Worm (Caenorhabditis elegans) whole organism, late embryonic: ENCODE results near the gene dsl-7.

Experiments
- dve-1 ChIP-seq: sonication (generic microtip); optimal IDR thresholded peaks from 2 replicates; lab custom pipeline; 2017; ENCODE audit warnings: antibody characterized with exemption, mild to moderate bottlenecking, missing genetic modification characterization, missing compliant biosample characterization
- elt-2 ChIP-seq: sonication (generic microtip); optimal IDR thresholded peaks from 2 replicates; lab custom pipeline; 2016; ENCODE audit warnings: missing genetic modification reagents, missing genetic modification characterization, missing compliant biosample characterization
- elt-4 ChIP-seq: sonication (generic microtip); optimal IDR thresholded peaks from 2 replicates; lab custom pipeline; 2016; ENCODE audit warnings: missing genetic modification characterization, missing compliant biosample characterization
- nhr-11 ChIP-seq: fragments of 150-350 bp; optimal IDR thresholded peaks from 2 replicates; lab custom pipeline; 2014; ENCODE audit warnings: missing biosample characterization, missing genetic modification characterization
- pqm-1 ChIP-seq: sonication (generic microtip); optimal IDR thresholded peaks from 2 replicates; lab custom pipeline; 2016; ENCODE audit warnings: missing genetic modification characterization, missing compliant biosample characterization
- rnt-1 ChIP-seq: sonication (generic microtip); optimal IDR thresholded peaks from 2 replicates; lab custom pipeline; 2016; ENCODE audit warnings: missing genetic modification characterization, missing compliant biosample characterization
- unc-3 ChIP-seq, 2 experiments: fragments of 200-800 bp in 1 of 2; sonication (Bioruptor generic) in 1 of 2; sonication (generic microtip) in 1 of 2; conservative IDR thresholded peaks in 1 of 2; optimal IDR thresholded peaks in 1 of 2; 2 replicates each; pipeline versions ENCODE4 v1.3.6 to Lab custom; 2016 to 2022; ENCODE audit warnings: missing compliant biosample characterization in 2 of 2, missing genetic modification characterization in 2 of 2, missing genetic modification reagents in 1 of 2
- ztf-16 ChIP-seq: sonication (generic microtip); optimal IDR thresholded peaks from 2 replicates; lab custom pipeline; 2017; ENCODE audit warnings: missing genetic modification characterization, missing compliant biosample characterization

DNA sequence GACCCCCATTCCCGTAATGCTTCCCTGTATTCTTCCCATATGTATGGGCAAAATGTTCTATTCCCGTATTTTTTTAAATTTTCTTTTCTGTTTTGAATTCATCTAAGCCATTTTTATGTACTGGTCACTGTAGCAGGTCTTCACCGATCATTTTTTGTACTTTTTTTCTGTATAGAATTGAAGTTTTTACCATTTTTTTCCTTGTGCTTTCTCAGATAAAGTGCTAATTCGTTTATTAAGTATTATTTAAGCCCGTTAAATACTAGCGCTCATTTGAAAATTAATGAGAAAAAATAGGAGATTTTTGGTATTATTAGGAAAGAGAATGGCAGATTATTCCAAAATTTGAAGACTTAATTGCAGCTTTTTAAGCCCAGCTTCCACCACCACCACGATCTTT is 13.8 kb downstream of the dsl-7 start:
- TF ChIP-seq pqm-1 = no peak
- TF ChIP-seq elt-2 (tag; lab: Kevin White, UChicago) = no peak
- TF ChIP-seq dve-1 (tag; lab: Kevin White, UChicago) = no peak
- TF ChIP-seq elt-4 (tag; lab: Kevin White, UChicago) = no peak
- no peak for TF ChIP-seq unc-3 (GFP tag; conservative IDR thresholded peaks at IDR 0.05; lab: Robert Waterston, UW)
- no peak for TF ChIP-seq unc-3 (tag; optimal IDR thresholded peaks at IDR 0.05; lab: Kevin White, UChicago)
- no peak for TF ChIP-seq rnt-1 (tag; lab: Kevin White, UChicago)
- no peak for TF ChIP-seq ztf-16 (tag; lab: Kevin White, UChicago)
- TF ChIP-seq nhr-11 = no peak
